Worm (Caenorhabditis elegans) whole organism, L4 larva: ENCODE results near the gene F59B2.3.

Experiments
- F37D6.2 ChIP-seq: sonication (generic microtip); optimal IDR thresholded peaks from 2 replicates; lab custom pipeline; 2016; ENCODE audit warnings: mild to moderate bottlenecking, missing genetic modification characterization, missing compliant biosample characterization
- ZK337.2 ChIP-seq: fragments of 200-800 bp; sonication (Bioruptor generic); IDR thresholded peaks from 2 replicates; pipeline ENCODE4 v1.3.6; 2022; ENCODE audit warnings: missing genetic modification reagents, missing genetic modification characterization, missing compliant biosample characterization
- aly-2 ChIP-seq: sonication (generic microtip); optimal IDR thresholded peaks from 2 replicates; lab custom pipeline; 2018; ENCODE audit warnings: missing biosample characterization, missing genetic modification characterization
- ceh-62 ChIP-seq: sonication (generic microtip); optimal IDR thresholded peaks from 2 replicates; lab custom pipeline; 2017; ENCODE audit warnings: missing biosample characterization, missing genetic modification characterization
- ces-1 ChIP-seq: fragments of 150-350 bp; sonication (generic microtip); optimal IDR thresholded peaks from 4 replicates; lab custom pipeline; 2014; ENCODE audit warnings: missing biosample characterization, missing genetic modification reagents, missing genetic modification characterization
- ctbp-1 ChIP-seq: fragments of 200-800 bp; sonication (Bioruptor generic); IDR thresholded peaks from 2 replicates; pipeline ENCODE4 v1.3.6; 2022; ENCODE audit warnings: missing genetic modification reagents, missing genetic modification characterization, missing compliant biosample characterization
- daf-16 ChIP-seq, 3 experiments: sonication (generic microtip); optimal IDR thresholded peaks; 2 replicates each; lab custom pipeline; 2016 to 2017; ENCODE audit warnings: missing genetic modification characterization in 3 of 3, missing genetic modification reagents in 3 of 3, mild to moderate bottlenecking in 2 of 3, missing compliant biosample characterization in 2 of 3, missing biosample characterization in 1 of 3, moderate library complexity in 1 of 3
- dmd-6 ChIP-seq: fragments of 200-800 bp; sonication (Bioruptor generic); IDR thresholded peaks from 2 replicates; pipeline ENCODE4 v1.3.6; 2022; ENCODE audit warnings: missing genetic modification reagents, missing genetic modification characterization, missing compliant biosample characterization
- dve-1 ChIP-seq: sonication (generic microtip); optimal IDR thresholded peaks from 2 replicates; lab custom pipeline; 2017; ENCODE audit warnings: antibody characterized with exemption, mild to moderate bottlenecking, missing genetic modification characterization, missing compliant biosample characterization; ENCODE audit not compliant: insufficient read depth
- egl-43 ChIP-seq: fragments of 200-800 bp; sonication (Bioruptor generic); IDR thresholded peaks from 2 replicates; pipeline ENCODE4 v1.3.6; 2022; ENCODE audit warnings: missing genetic modification reagents, missing genetic modification characterization, missing compliant biosample characterization
- gei-8 ChIP-seq: fragments of 200-800 bp; sonication (Bioruptor generic); optimal IDR thresholded peaks from 2 replicates; lab custom pipeline; 2018; ENCODE audit warnings: mild to moderate bottlenecking, missing genetic modification characterization, missing compliant biosample characterization
- hlh-30 ChIP-seq: sonication (generic microtip); optimal IDR thresholded peaks from 2 replicates; lab custom pipeline; 2017; ENCODE audit warnings: antibody characterized with exemption, mild to moderate bottlenecking, missing genetic modification characterization, missing compliant biosample characterization; ENCODE audit not compliant: insufficient read depth
- jun-1 ChIP-seq: fragments of 150-350 bp; optimal IDR thresholded peaks from 2 replicates; lab custom pipeline; 2014; ENCODE audit warnings: missing biosample characterization, missing genetic modification reagents, missing genetic modification characterization
- lim-7 ChIP-seq: fragments of 200-800 bp; sonication (Bioruptor generic); IDR thresholded peaks from 2 replicates; pipeline ENCODE4 v1.3.6; 2022; ENCODE audit warnings: missing genetic modification characterization, missing compliant biosample characterization
- lin-1 ChIP-seq: fragments of 200-800 bp; sonication (Bioruptor generic); IDR thresholded peaks from 2 replicates; pipeline ENCODE4 v1.3.6; 2022; ENCODE audit warnings: missing genetic modification reagents, missing genetic modification characterization, missing compliant biosample characterization
- madf-5 ChIP-seq, 2 experiments: fragments of 200-800 bp; sonication (Bioruptor generic); IDR thresholded peaks; 2 replicates each; pipeline ENCODE4 v1.3.6; 2022; ENCODE audit warnings: missing compliant biosample characterization in 2 of 2, missing genetic modification characterization in 2 of 2
- madf-9 ChIP-seq: fragments of 200-800 bp; sonication (Bioruptor generic); conservative IDR thresholded peaks from 2 replicates; pipeline ENCODE4 v1.3.6; 2022; ENCODE audit warnings: missing genetic modification reagents, missing genetic modification characterization, missing compliant biosample characterization
- mes-2 ChIP-seq: sonication (generic microtip); optimal IDR thresholded peaks from 2 replicates; lab custom pipeline; 2016; ENCODE audit warnings: missing genotype, mild to moderate bottlenecking, missing genetic modification characterization, missing compliant biosample characterization; ENCODE audit not compliant: poor library complexity, severe bottlenecking
- nhr-111 ChIP-seq: fragments of 200-800 bp; sonication (Bioruptor generic); optimal IDR thresholded peaks from 2 replicates; lab custom pipeline; 2018; ENCODE audit warnings: mild to moderate bottlenecking, missing genetic modification characterization, missing compliant biosample characterization
- nhr-237 ChIP-seq: sonication (generic microtip); optimal IDR thresholded peaks from 2 replicates; lab custom pipeline; 2017; ENCODE audit warnings: missing biosample characterization, missing genetic modification characterization
- nhr-25 ChIP-seq: sonication (generic microtip); optimal IDR thresholded peaks from 2 replicates; lab custom pipeline; 2017; ENCODE audit warnings: missing genetic modification characterization, mild to moderate bottlenecking, missing compliant biosample characterization, antibody characterized with exemption, moderate library complexity, borderline replicate concordance; ENCODE audit not compliant: insufficient read depth
- nhr-28 ChIP-seq: fragments of 150-350 bp; optimal IDR thresholded peaks from 2 replicates; lab custom pipeline; 2014; ENCODE audit warnings: missing biosample characterization, missing genetic modification characterization
- nhr-77 ChIP-seq: fragments of 150-350 bp; optimal IDR thresholded peaks from 2 replicates; lab custom pipeline; 2014; ENCODE audit warnings: missing biosample characterization, missing genetic modification characterization
- pqm-1 ChIP-seq: sonication (generic microtip); optimal IDR thresholded peaks from 2 replicates; lab custom pipeline; 2017; ENCODE audit warnings: missing biosample characterization, missing genetic modification characterization
- tra-1 ChIP-seq: fragments of 200-800 bp; sonication (Bioruptor generic); IDR thresholded peaks from 2 replicates; pipeline ENCODE4 v1.3.6; 2022; ENCODE audit warnings: missing genetic modification reagents, missing genetic modification characterization, missing compliant biosample characterization
- unc-130 ChIP-seq: sonication (generic microtip); optimal IDR thresholded peaks from 2 replicates; lab custom pipeline; 2016; ENCODE audit warnings: missing genetic modification reagents, missing genetic modification characterization, missing compliant biosample characterization
- unc-62 ChIP-seq, 3 experiments: fragments of 150-350 bp in 1 of 3; sonication (generic microtip); optimal IDR thresholded peaks in 2 of 3; peaks in 1 of 3; 1 replicate in 1 of 3; 2 replicates in 2 of 3; lab custom pipeline; 2014 to 2017; ENCODE audit warnings: missing biosample characterization in 3 of 3, missing genetic modification characterization in 3 of 3, missing genetic modification reagents in 3 of 3, missing genotype in 1 of 3
- vab-7 ChIP-seq: fragments of 200-800 bp; sonication (Bioruptor generic); IDR thresholded peaks from 2 replicates; pipeline ENCODE4 v1.3.6; 2022; ENCODE audit warnings: missing genetic modification reagents, missing genetic modification characterization, missing compliant biosample characterization
- zip-2 ChIP-seq: fragments of 150-350 bp; optimal IDR thresholded peaks from 2 replicates; lab custom pipeline; 2014; ENCODE audit warnings: missing biosample characterization, missing genetic modification characterization

Gene F59B2.3

ce11 chrIII:9035037-9035436, 35.5 kb upstream of the F59B2.3 start (continued):
- TF ChIP-seq unc-130 (GFP tag; lab: Kevin White, UChicago) (no peak), nhr-111 (no peak), lim-7 (GFP tag; lab: Robert Waterston, UW) (no peak), hlh-30 (tag; lab: Kevin White, UChicago) (no peak), nhr-28 (peak; percentile 46), dve-1 (tag; lab: Kevin White, UChicago) (peak; percentile 83), ceh-62 (tag; lab: Kevin White, UChicago) (no peak), dmd-6 (GFP tag; lab: Robert Waterston, UW) (peak; percentile 53), aly-2 (tag; lab: Kevin White, UChicago) (no peak), unc-62 (GFP tag; optimal IDR thresholded peaks at IDR 0.05 in 1 of 2; lab: Kevin White, UChicago) (no peak), unc-62 (tag; optimal IDR thresholded peaks at IDR 0.05; lab: Kevin White, UChicago) (no peak), nhr-25 (tag; lab: Kevin White, UChicago) (no peak), tra-1 (0 out of 2 replicates have a peak, but pooled peaks have one; percentile 23), nhr-237 (tag; lab: Kevin White, UChicago) (no peak)
- TF ChIP-seq, all 104 proteins: peak for 8

- TF ChIP-seq F37D6.2 (tag; lab: Kevin White, UChicago) (no peak), dmd-6 (GFP tag; lab: Robert Waterston, UW) (0 out of 2 replicates have a peak, but pooled peaks have one; percentile 27)
Measured at ce11 chrIII:9034133-9034532, 34.6 kb upstream of the F59B2.3 start.

- TF ChIP-seq jun-1 (tag; lab: Kevin White, UChicago), result no peak
- peak; percentile 16 for TF ChIP-seq nhr-77
- TF ChIP-seq dve-1 (tag; lab: Kevin White, UChicago), result peak; percentile 15
- no peak for TF ChIP-seq ZK337.2 (GFP tag; lab: Robert Waterston, UW)
- no peak for TF ChIP-seq vab-7 (GFP tag; lab: Robert Waterston, UW)
- peak; percentile 54 for TF ChIP-seq pqm-1 (tag; lab: Kevin White, UChicago)
- peak; percentile 13 for TF ChIP-seq nhr-28
- no peak for TF ChIP-seq egl-43 (GFP tag; lab: Robert Waterston, UW)
- TF ChIP-seq hlh-30 (tag; lab: Kevin White, UChicago), result peak; percentile 10
- no peak for TF ChIP-seq daf-16 (GFP tag; optimal IDR thresholded peaks at IDR 0.05; lab: Kevin White, UChicago)
- TF ChIP-seq daf-16 (tag; optimal IDR thresholded peaks at IDR 0.05; lab: Kevin White, UChicago), result peak; percentile 61
Measured at ce11 chrIII:9030818-9031217, 31.3 kb upstream of the F59B2.3 start.

ce11 chrIII:9026951-9027350, 27.4 kb upstream of the F59B2.3 start, which contains the start of gene F59B2.13:
Gene F59B2.13 (minus strand): TSS chrIII:9027051.
- TF ChIP-seq mes-2 (tag; lab: Kevin White, UChicago) (no peak), ceh-62 (tag; lab: Kevin White, UChicago) (no peak)
- TF ChIP-seq, all 104 proteins: peak for 0

- no peak for TF ChIP-seq madf-9 (GFP tag; lab: Robert Waterston, UW)
- no peak for TF ChIP-seq lin-1 (GFP tag; lab: Robert Waterston, UW)
- no peak for TF ChIP-seq madf-5 (GFP tag; IDR thresholded peaks at IDR 0.05; lab: Robert Waterston, UW)
- peak in 1 of 2 experiments; percentile 92 for TF ChIP-seq unc-62 (GFP tag; optimal IDR thresholded peaks at IDR 0.05 in 1 of 2; lab: Kevin White, UChicago)
- TF ChIP-seq unc-62 (tag; optimal IDR thresholded peaks at IDR 0.05; lab: Kevin White, UChicago), result no peak
- TF ChIP-seq ctbp-1, result no peak
Measured at ce11 chrIII:9023601-9024000, 24.0 kb upstream of the F59B2.3 start.

- no peak for TF ChIP-seq ces-1 (GFP tag; lab: Kevin White, UChicago)
- TF ChIP-seq gei-8 (GFP tag; lab: Kevin White, UChicago), result no peak
- no peak for TF ChIP-seq zip-2 (tag; lab: Kevin White, UChicago)
Measured at ce11 chrIII:9022535-9022934, 23.0 kb upstream of the F59B2.3 start, which contains the start of gene F59B2.14. Gene F59B2.14 (minus strand): TSS chrIII:9022635.
